Worm (Caenorhabditis elegans): ENCODE results near the gene T01B7.13.

T01B7.13 gene

DNA sequence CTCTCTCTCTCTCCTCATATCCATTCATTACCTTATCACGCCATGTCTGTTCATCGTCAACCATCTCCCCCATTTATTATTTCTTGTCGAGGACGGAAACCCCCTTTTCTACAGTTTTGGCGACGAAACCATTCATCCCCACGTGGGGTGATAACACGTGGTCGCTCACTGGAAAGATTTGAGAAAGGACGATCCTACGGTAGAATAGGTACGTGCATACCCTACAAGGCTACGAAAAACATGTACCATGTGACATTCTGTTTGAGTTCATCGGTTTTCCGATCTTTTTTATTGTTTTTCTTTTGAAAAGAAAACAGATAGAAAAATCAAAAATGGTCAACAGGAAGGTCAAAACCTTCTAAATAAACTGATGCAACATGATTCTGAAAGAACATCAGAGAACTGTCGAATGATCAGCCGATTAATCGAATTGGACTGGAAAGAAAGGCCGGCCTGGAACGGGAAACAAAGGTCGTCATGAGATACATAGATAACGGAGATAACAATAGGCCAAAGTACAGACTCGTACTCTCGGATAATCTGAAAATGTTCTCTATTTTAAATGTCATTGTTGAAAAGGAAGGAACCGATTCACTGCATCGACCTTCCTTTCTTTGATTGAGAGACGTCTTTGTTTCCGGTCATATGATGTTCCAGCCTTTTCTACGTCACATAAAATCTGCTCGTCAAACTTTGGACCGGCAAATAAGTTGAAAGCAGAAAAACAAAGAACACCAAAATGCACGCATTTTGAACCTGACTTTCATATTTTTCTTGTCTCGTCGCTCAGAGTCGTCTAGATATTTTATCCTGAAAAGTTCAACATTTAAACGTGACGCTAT lies 27.0 kb downstream of the T01B7.13 start (continued):
- TF ChIP-seq ceh-82 (tag; optimal IDR thresholded peaks at IDR 0.05) = no peak
- TF ChIP-seq ceh-90 (tag; optimal IDR thresholded peaks at IDR 0.05) = no peak
- TF ChIP-seq pqm-1 (tag; optimal IDR thresholded peaks at IDR 0.05) = no peak
- no peak for TF ChIP-seq ets-5 (GFP tag; IDR thresholded peaks at IDR 0.05)
- no peak for TF ChIP-seq snpc-4 (tag; optimal IDR thresholded peaks at IDR 0.05)
- peak; percentile 53 for TF ChIP-seq lin-13 (GFP tag; optimal IDR thresholded peaks at IDR 0.05)
- TF ChIP-seq efl-3 (GFP tag; optimal IDR thresholded peaks at IDR 0.05) = no peak
- TF ChIP-seq lir-3 (tag; optimal IDR thresholded peaks at IDR 0.05; ENCODE audit: poor library complexity) = peak; percentile 62
- peak in 5 of 6 experiments; percentile 29 to 97 (median 64) for TF ChIP-seq elt-3 (tag; optimal IDR thresholded peaks at IDR 0.05)
- TF ChIP-seq nhr-84 (tag; optimal IDR thresholded peaks at IDR 0.05) = no peak
- TF ChIP-seq nhr-19 (GFP tag; conservative IDR thresholded peaks at IDR 0.05) = peak; percentile 87
- TF ChIP-seq ama-1 (optimal IDR thresholded peaks at IDR 0.05) = no peak
- TF ChIP-seq unc-130 (tag; optimal IDR thresholded peaks at IDR 0.05) = peak; percentile 81
- peak in 1 of 2 experiments; percentile 97 for TF ChIP-seq mdl-1 (tag; optimal IDR thresholded peaks at IDR 0.05)
- peak in 1 of 2 experiments; percentile 10 for TF ChIP-seq efl-1 (optimal IDR thresholded peaks at IDR 0.05)
- TF ChIP-seq efl-1 (GFP tag; optimal IDR thresholded peaks at IDR 0.05 in 1 of 2) = peak in 1 of 2 experiments; percentile 89
- peak; percentile 6 for TF ChIP-seq vab-15 (tag; optimal IDR thresholded peaks at IDR 0.05)
- TF ChIP-seq nhr-71 (tag; optimal IDR thresholded peaks at IDR 0.05) = peak; percentile 94
- peak; percentile 94 for TF ChIP-seq nhr-90 (tag; optimal IDR thresholded peaks at IDR 0.05; ENCODE audit: poor library complexity)
- peak; percentile 91 for TF ChIP-seq lin-14 (GFP tag; optimal IDR thresholded peaks at IDR 0.05)
- TF ChIP-seq F16B12.6 (tag; optimal IDR thresholded peaks at IDR 0.05) = no peak
- no peak for TF ChIP-seq nhr-76 (tag; optimal IDR thresholded peaks at IDR 0.05)
- peak; percentile 55 for TF ChIP-seq ztf-4 (tag; optimal IDR thresholded peaks at IDR 0.05)
- peak; percentile 55 for TF ChIP-seq C16A3.4 (tag; optimal IDR thresholded peaks at IDR 0.05)
- no peak for TF ChIP-seq hlh-17 (GFP tag; optimal IDR thresholded peaks at IDR 0.05; ENCODE audit: borderline replicate concordance)
- TF ChIP-seq swsn-7 (tag; optimal IDR thresholded peaks at IDR 0.05) = peak; percentile 16
- no peak for TF ChIP-seq irx-1 (tag; optimal IDR thresholded peaks at IDR 0.05)
- no peak for TF ChIP-seq sox-4 (tag; optimal IDR thresholded peaks at IDR 0.05)
- TF ChIP-seq fkh-8 (tag; optimal IDR thresholded peaks at IDR 0.05) = no peak
- TF ChIP-seq ces-1 (GFP tag; optimal IDR thresholded peaks at IDR 0.05) = no peak
- no peak for TF ChIP-seq egl-13 (tag; optimal IDR thresholded peaks at IDR 0.05)
- no peak for TF ChIP-seq C04F5.9 (tag; optimal IDR thresholded peaks at IDR 0.05)
- peak; percentile 53 for TF ChIP-seq skn-1 (tag; optimal IDR thresholded peaks at IDR 0.05)
- TF ChIP-seq rnt-1 (tag; optimal IDR thresholded peaks at IDR 0.05) = peak; percentile 13
- peak; percentile 97 for TF ChIP-seq nhr-20 (tag; optimal IDR thresholded peaks at IDR 0.05)
- TF ChIP-seq ceh-63 (GFP tag; optimal IDR thresholded peaks at IDR 0.05) = no peak
- TF ChIP-seq unc-62 (GFP tag; optimal IDR thresholded peaks at IDR 0.05) = no peak
- TF ChIP-seq snu-23 (GFP tag; optimal IDR thresholded peaks at IDR 0.05) = peak; percentile 87
- no peak for TF ChIP-seq fkh-4 (tag; optimal IDR thresholded peaks at IDR 0.05; ENCODE audit: borderline replicate concordance)

DNA sequence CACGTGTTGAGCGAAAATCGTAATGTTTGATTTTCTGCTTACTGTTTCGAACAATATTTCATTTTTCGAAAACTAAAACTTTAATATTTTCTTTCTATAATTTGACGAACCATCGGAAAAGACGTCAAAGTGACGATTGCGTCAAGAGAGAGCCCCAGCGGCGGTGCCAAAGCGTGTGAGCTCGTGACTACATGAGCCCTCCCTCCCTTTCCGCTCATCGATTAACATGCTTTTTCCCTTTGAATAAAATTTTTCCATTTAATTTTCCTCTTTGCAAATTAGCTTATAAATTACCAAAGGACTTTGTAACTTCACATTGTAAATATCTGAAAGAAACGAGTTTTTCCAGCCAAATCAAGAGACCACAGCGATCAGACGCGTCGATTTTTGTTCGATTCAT lies 27.8 kb downstream of the T01B7.13 start:
- TF ChIP-seq nhr-47 (tag; optimal IDR thresholded peaks at IDR 0.05) (no peak), ets-5 (GFP tag; IDR thresholded peaks at IDR 0.05) (no peak), fkh-8 (tag; optimal IDR thresholded peaks at IDR 0.05) (peak; percentile 59), efl-1 (optimal IDR thresholded peaks at IDR 0.05) (peak in 1 of 2 experiments; percentile 29), efl-1 (GFP tag; optimal IDR thresholded peaks at IDR 0.05 in 1 of 2) (peak in 1 of 2 experiments; percentile 5), dpl-1 (GFP tag; optimal IDR thresholded peaks at IDR 0.05) (peak in 1 of 3 experiments; percentile 41), rnt-1 (tag; optimal IDR thresholded peaks at IDR 0.05) (peak; percentile 29), ceh-82 (tag; optimal IDR thresholded peaks at IDR 0.05) (peak in 1 of 3 experiments; percentile 10), ceh-90 (tag; optimal IDR thresholded peaks at IDR 0.05) (no peak), lin-14 (GFP tag; optimal IDR thresholded peaks at IDR 0.05) (peak; percentile 57), lsy-2 (tag; optimal IDR thresholded peaks at IDR 0.05) (peak; percentile 21 to 40), nhr-71 (tag; optimal IDR thresholded peaks at IDR 0.05) (no peak)

All from whole organism, L1 larva.